Fruit fly (Drosophila melanogaster): ENCODE data around the gene fray.

- no peak for TF ChIP-seq CG8478 (optimal IDR thresholded peaks at IDR 0.05)
- no peak for TF ChIP-seq CTCF (optimal IDR thresholded peaks at IDR 0.05)
These were observed 888 bp downstream of the fray start for dm6 chr3R:18573699-18574259.
